Fruit fly (Drosophila melanogaster): Measurements from ENCODE around the gene Nin.

- TF ChIP-seq ttk (optimal IDR thresholded peaks at IDR 0.05) (no peak), h (optimal IDR thresholded peaks at IDR 0.05) (no peak), Sin3A (optimal IDR thresholded peaks at IDR 0.05) (no peak), psq (optimal IDR thresholded peaks at IDR 0.05) (no peak), Myc (optimal IDR thresholded peaks at IDR 0.05) (no peak), insv (optimal IDR thresholded peaks at IDR 0.05) (no peak)
These were observed 52.7 kb downstream of the Nin start for dm6 chr2L:5225547-5226213.
